Fruit fly (Drosophila melanogaster) whole organism, embryonic: ENCODE measurements around the gene CG9395.

ENCODE experiments used
- Abd-B ChIP-seq: fragments of 200-800 bp; sonication (Bioruptor generic); optimal IDR thresholded peaks from 2 replicates; lab custom pipeline; 2018; ENCODE audit warnings: missing biosample characterization, mild to moderate bottlenecking, missing genetic modification characterization, moderate library complexity
- Bteb2 ChIP-seq: fragments of 200-800 bp; sonication (Bioruptor generic); optimal IDR thresholded peaks from 2 replicates; lab custom pipeline; 2016; ENCODE audit warnings: missing biosample characterization, missing genetic modification characterization
- CG10565 ChIP-seq: fragments of 200-800 bp; sonication (Bioruptor generic); optimal IDR thresholded peaks from 3 replicates; lab custom pipeline; 2016; ENCODE audit warnings: missing biosample characterization, mild to moderate bottlenecking, missing genetic modification characterization
- CG1233 ChIP-seq: fragments of 200-800 bp; sonication (Bioruptor generic); optimal IDR thresholded peaks from 4 replicates; lab custom pipeline; 2018; ENCODE audit warnings: missing biosample characterization, mild to moderate bottlenecking, missing genetic modification characterization
- CG14050 ChIP-seq: fragments of 200-800 bp; sonication (Bioruptor generic); IDR thresholded peaks from 3 replicates; pipeline ENCODE4 v1.3.6; 2022; ENCODE audit warnings: missing biosample characterization, missing genetic modification characterization
- CG15514 ChIP-seq: fragments of 200-800 bp; sonication (Bioruptor generic); optimal IDR thresholded peaks from 3 replicates; lab custom pipeline; 2017; ENCODE audit warnings: missing biosample characterization, missing genetic modification characterization, mild to moderate bottlenecking, moderate library complexity, missing genetic modification reagents
- CG17912 ChIP-seq: fragments of 200-800 bp; sonication (Bioruptor generic); optimal IDR thresholded peaks from 2 replicates; lab custom pipeline; 2018; ENCODE audit warnings: missing biosample characterization, mild to moderate bottlenecking, missing genetic modification characterization
- CG2116 ChIP-seq: fragments of 200-800 bp; sonication (Bioruptor generic); optimal IDR thresholded peaks from 3 replicates; lab custom pipeline; 2018; ENCODE audit warnings: missing biosample characterization, mild to moderate bottlenecking, missing genetic modification characterization
- CG2712 ChIP-seq: fragments of 200-800 bp; optimal IDR thresholded peaks from 3 replicates; lab custom pipeline; 2019; ENCODE audit warnings: missing biosample characterization, mild to moderate bottlenecking, missing genetic modification characterization, moderate library complexity
- CG3163 ChIP-seq: fragments of 200-800 bp; sonication (Bioruptor generic); optimal IDR thresholded peaks from 3 replicates; lab custom pipeline; 2016; ENCODE audit warnings: missing biosample characterization, missing genetic modification characterization
- CG32767 ChIP-seq: fragments of 200-800 bp; sonication (Bioruptor generic); IDR thresholded peaks from 2 replicates; pipeline ENCODE4 v1.3.6; 2022; ENCODE audit warnings: missing biosample characterization, missing genetic modification characterization
- CG34224 ChIP-seq: fragments of 200-800 bp; sonication (Bioruptor generic); IDR thresholded peaks from 3 replicates; pipeline ENCODE4 v1.3.6; 2022; ENCODE audit warnings: missing biosample characterization, missing genetic modification characterization; ENCODE audit not compliant: partially characterized antibody
- CG34422 ChIP-seq: fragments of 200-800 bp; sonication (Bioruptor generic); IDR thresholded peaks from 3 replicates; pipeline ENCODE4 v1.3.6; 2022; ENCODE audit warnings: missing biosample characterization, missing genetic modification characterization
- CG3838 ChIP-seq: fragments of 200-800 bp; sonication (Bioruptor generic); optimal IDR thresholded peaks from 3 replicates; lab custom pipeline; 2016; ENCODE audit warnings: missing biosample characterization, missing genetic modification characterization
- CG6654 ChIP-seq: fragments of 200-800 bp; sonication (Bioruptor generic); optimal IDR thresholded peaks from 2 replicates; lab custom pipeline; 2017; ENCODE audit warnings: missing biosample characterization, mild to moderate bottlenecking, missing genetic modification characterization
- CG7556 ChIP-seq: fragments of 200-800 bp; sonication (Bioruptor generic); optimal IDR thresholded peaks from 2 replicates; lab custom pipeline; 2017; ENCODE audit warnings: missing biosample characterization, mild to moderate bottlenecking, missing genetic modification characterization
- CG8089 ChIP-seq: fragments of 200-800 bp; sonication (Bioruptor generic); optimal IDR thresholded peaks from 3 replicates; lab custom pipeline; 2016; ENCODE audit warnings: missing biosample characterization, missing genetic modification characterization
- D19B ChIP-seq: fragments of 200-800 bp; sonication (Bioruptor generic); optimal IDR thresholded peaks from 2 replicates; lab custom pipeline; 2017; ENCODE audit warnings: missing biosample characterization, mild to moderate bottlenecking, missing genetic modification characterization
- Dip3 ChIP-seq: fragments of 200-800 bp; sonication (Bioruptor generic); optimal IDR thresholded peaks from 3 replicates; lab custom pipeline; 2016; ENCODE audit warnings: missing biosample characterization, missing genetic modification characterization
- Lpt ChIP-seq: fragments of >200 bp; optimal IDR thresholded peaks from 2 replicates; lab custom pipeline; 2018; ENCODE audit warnings: missing biosample characterization, missing genetic modification characterization
- MESR4 ChIP-seq: fragments of 200-800 bp; sonication (Bioruptor generic); optimal IDR thresholded peaks from 2 replicates; lab custom pipeline; 2018; ENCODE audit warnings: missing biosample characterization, mild to moderate bottlenecking, missing genetic modification characterization, moderate library complexity
- Meics ChIP-seq: fragments of 200-800 bp; sonication (Bioruptor generic); optimal IDR thresholded peaks from 2 replicates; lab custom pipeline; 2017; ENCODE audit warnings: missing biosample characterization, mild to moderate bottlenecking, missing genetic modification characterization
- Opbp ChIP-seq: fragments of 200-800 bp; sonication (Bioruptor generic); IDR thresholded peaks from 3 replicates; pipeline ENCODE4 v1.3.6; 2022; ENCODE audit warnings: missing biosample characterization, missing genetic modification characterization; ENCODE audit not compliant: partially characterized antibody
- Side ChIP-seq: fragments of 200-800 bp; sonication (Bioruptor generic); optimal IDR thresholded peaks from 2 replicates; lab custom pipeline; 2016; ENCODE audit warnings: missing biosample characterization, missing genetic modification characterization
- Taf1 ChIP-seq: fragments of 200-800 bp; sonication (Bioruptor generic); IDR thresholded peaks from 2 replicates; pipeline ENCODE4 v1.3.6; 2022; ENCODE audit warnings: missing biosample characterization, missing genetic modification characterization
- YL-1 ChIP-seq: fragments of 200-800 bp; sonication (Bioruptor generic); optimal IDR thresholded peaks from 3 replicates; lab custom pipeline; 2017; ENCODE audit warnings: missing biosample characterization, mild to moderate bottlenecking, missing genetic modification characterization
- al ChIP-seq: fragments of 200-800 bp; sonication (Bioruptor generic); IDR thresholded peaks from 2 replicates; pipeline ENCODE4 v1.3.6; 2022; ENCODE audit warnings: missing biosample characterization, missing genetic modification characterization
- ato ChIP-seq: fragments of 200-800 bp; sonication (Bioruptor generic); IDR thresholded peaks from 2 replicates; pipeline ENCODE4 v1.3.6; 2022; ENCODE audit warnings: missing biosample characterization, missing genetic modification characterization; ENCODE audit not compliant: partially characterized antibody
- bbx ChIP-seq: fragments of 200-800 bp; sonication (Bioruptor generic); IDR thresholded peaks from 2 replicates; pipeline ENCODE4 v1.3.6; 2022; ENCODE audit warnings: missing biosample characterization, missing genetic modification characterization; ENCODE audit not compliant: partially characterized antibody
- bigmax ChIP-seq: fragments of 200-800 bp; sonication (Bioruptor generic); optimal IDR thresholded peaks from 2 replicates; lab custom pipeline; 2018; ENCODE audit warnings: missing biosample characterization, mild to moderate bottlenecking, missing genetic modification characterization
- br ChIP-seq: fragments of >200 bp; optimal IDR thresholded peaks from 2 replicates; lab custom pipeline; 2017
- cas ChIP-seq: fragments of 200-800 bp; sonication (Bioruptor generic); IDR thresholded peaks from 2 replicates; pipeline ENCODE4 v1.3.6; 2022; ENCODE audit warnings: missing biosample characterization, missing genetic modification characterization
- chinmo ChIP-seq: fragments of 200-800 bp; sonication (Bioruptor generic); IDR thresholded peaks from 4 replicates; pipeline ENCODE4 v1.3.6; 2022; ENCODE audit warnings: missing biosample characterization, missing genetic modification characterization; ENCODE audit not compliant: partially characterized antibody
- corto ChIP-seq: fragments of 200-800 bp; sonication (Bioruptor generic); optimal IDR thresholded peaks from 2 replicates; lab custom pipeline; 2016; ENCODE audit warnings: missing biosample characterization, mild to moderate bottlenecking, missing genetic modification characterization, moderate library complexity
- dm ChIP-seq: fragments of 200-800 bp; sonication (Bioruptor generic); optimal IDR thresholded peaks from 3 replicates; lab custom pipeline; 2016; ENCODE audit warnings: missing biosample characterization, missing genetic modification characterization
- fd102C ChIP-seq: fragments of 200-800 bp; sonication (Bioruptor generic); optimal IDR thresholded peaks from 2 replicates; lab custom pipeline; 2018; ENCODE audit warnings: missing biosample characterization, mild to moderate bottlenecking, missing genetic modification characterization, moderate library complexity
- fd3F ChIP-seq: fragments of 200-800 bp; sonication (Bioruptor generic); optimal IDR thresholded peaks from 2 replicates; lab custom pipeline; 2018; ENCODE audit warnings: missing biosample characterization, mild to moderate bottlenecking, missing genetic modification characterization, moderate library complexity
- gcm2 ChIP-seq: fragments of 200-800 bp; sonication (Bioruptor generic); optimal IDR thresholded peaks from 2 replicates; lab custom pipeline; 2016; ENCODE audit warnings: missing biosample characterization, missing genetic modification characterization
- grn ChIP-seq: fragments of 200-800 bp; sonication (Bioruptor generic); optimal IDR thresholded peaks from 3 replicates; lab custom pipeline; 2017; ENCODE audit warnings: missing biosample characterization, missing genetic modification characterization
- jing ChIP-seq: fragments of 200-800 bp; sonication (Bioruptor generic); optimal IDR thresholded peaks from 2 replicates; lab custom pipeline; 2018; ENCODE audit warnings: missing biosample characterization, mild to moderate bottlenecking, missing genetic modification characterization
- lmd ChIP-seq: fragments of 200-800 bp; sonication (Bioruptor generic); IDR thresholded peaks from 2 replicates; pipeline ENCODE4 v1.3.6; 2022; ENCODE audit warnings: missing biosample characterization, missing genetic modification characterization
- nau ChIP-seq: fragments of 200-800 bp; sonication (Bioruptor generic); optimal IDR thresholded peaks from 3 replicates; lab custom pipeline; 2017; ENCODE audit warnings: missing biosample characterization, mild to moderate bottlenecking, missing genetic modification characterization, missing genetic modification reagents
- nerfin-2 ChIP-seq: fragments of 200-800 bp; sonication (Bioruptor generic); IDR thresholded peaks from 2 replicates; pipeline ENCODE4 v1.3.6; 2022; ENCODE audit warnings: missing biosample characterization, missing genetic modification characterization; ENCODE audit not compliant: partially characterized antibody
- onecut ChIP-seq: fragments of 200-800 bp; sonication (Bioruptor generic); IDR thresholded peaks from 2 replicates; pipeline ENCODE4 v1.3.6; 2022; ENCODE audit warnings: missing biosample characterization, missing genetic modification characterization
- pb ChIP-seq: fragments of 200-800 bp; sonication (Bioruptor generic); optimal IDR thresholded peaks from 3 replicates; lab custom pipeline; 2016; ENCODE audit warnings: missing biosample characterization, missing genetic modification characterization
- pita ChIP-seq: fragments of 200-800 bp; sonication (Bioruptor generic); optimal IDR thresholded peaks from 2 replicates; lab custom pipeline; 2017; ENCODE audit warnings: missing biosample characterization, mild to moderate bottlenecking, missing genetic modification characterization
- sd ChIP-seq: fragments of 200-800 bp; sonication (Bioruptor generic); optimal IDR thresholded peaks from 3 replicates; lab custom pipeline; 2018; ENCODE audit warnings: missing biosample characterization, mild to moderate bottlenecking, missing genetic modification characterization, moderate library complexity
- sisA ChIP-seq: fragments of 200-800 bp; sonication (Bioruptor generic); IDR thresholded peaks from 2 replicates; pipeline ENCODE4 v1.3.6; 2022; ENCODE audit warnings: missing biosample characterization, missing genetic modification characterization
- sob ChIP-seq: fragments of 200-800 bp; sonication (Bioruptor generic); IDR thresholded peaks from 2 replicates; pipeline ENCODE4 v1.3.6; 2022; ENCODE audit warnings: missing biosample characterization, missing genetic modification characterization
- tx ChIP-seq: fragments of 200-800 bp; sonication (Bioruptor generic); optimal IDR thresholded peaks from 2 replicates; lab custom pipeline; 2016; ENCODE audit warnings: missing biosample characterization, missing genetic modification characterization

The CG9395 gene

dm6 chr2L:13387255-13387654 lies 32.4 kb upstream of the CG9395 start, which contains the start of the genes Ing5 and CG7099 (continued):
- TF ChIP-seq CG2712 (tag; lab: Kevin White, UChicago), result peak; percentile 97
- peak; percentile 74 for TF ChIP-seq fd102C
- TF ChIP-seq tx (GFP tag; lab: Kevin White, UChicago), result peak; percentile 88
- TF ChIP-seq CG6654 (GFP tag; lab: Kevin White, UChicago), result peak; percentile 80
- peak; percentile 87 for TF ChIP-seq CG3838
- no peak for TF ChIP-seq pita (GFP tag; lab: Kevin White, UChicago)
- TF ChIP-seq cas (GFP tag; lab: Robert Waterston, UW), result peak; percentile 96
- TF ChIP-seq sd (tag; lab: Kevin White, UChicago), result peak; percentile 95
- TF ChIP-seq sisA (GFP tag; lab: Robert Waterston, UW), result peak; percentile 97
- 0 out of 2 replicates have a peak, but pooled peaks have one; percentile 23 for TF ChIP-seq ato (GFP tag; lab: Robert Waterston, UW)
- peak; percentile 75 for TF ChIP-seq bigmax (GFP tag; lab: Kevin White, UChicago)
- TF ChIP-seq CG7556 (GFP tag; lab: Kevin White, UChicago), result peak; percentile 92
- TF ChIP-seq CG2116 (GFP tag; lab: Kevin White, UChicago), result peak; percentile 89
- TF ChIP-seq al (GFP tag; lab: Robert Waterston, UW), result peak; percentile 97
- peak; percentile 96 for TF ChIP-seq lmd (GFP tag; lab: Robert Waterston, UW)
- TF ChIP-seq Meics (GFP tag; lab: Kevin White, UChicago), result peak; percentile 95
- peak; percentile 98 for TF ChIP-seq CG34422 (GFP tag; lab: Robert Waterston, UW)
- peak; percentile 62 for TF ChIP-seq dm (GFP tag; lab: Kevin White, UChicago)
- TF ChIP-seq CG8089 (GFP tag; lab: Kevin White, UChicago), result peak; percentile 77
- peak; percentile 89 for TF ChIP-seq corto (GFP tag; lab: Kevin White, UChicago)
- peak; percentile 71 for TF ChIP-seq nerfin-2 (GFP tag; lab: Robert Waterston, UW)
- TF ChIP-seq YL-1 (GFP tag; lab: Kevin White, UChicago), result peak; percentile 92
- TF ChIP-seq CG10565 (GFP tag; lab: Kevin White, UChicago), result peak; percentile 61
- TF ChIP-seq CG3163 (GFP tag; lab: Kevin White, UChicago), result peak; percentile 61
- peak; percentile 83 for TF ChIP-seq D19B
- TF ChIP-seq CG15514 (GFP tag; lab: Kevin White, UChicago), result peak; percentile 92
- peak; percentile 53 for TF ChIP-seq bbx (GFP tag; lab: Robert Waterston, UW)
- peak; percentile 98 for TF ChIP-seq Abd-B
- TF ChIP-seq Taf1 (GFP tag; lab: Robert Waterston, UW), result peak; percentile 94
- TF ChIP-seq Lpt (GFP tag; lab: Kevin White, UChicago), result no peak
- TF ChIP-seq chinmo (GFP tag; lab: Robert Waterston, UW), result no peak
- TF ChIP-seq Dip3 (GFP tag; lab: Kevin White, UChicago), result peak; percentile 94
- TF ChIP-seq CG1233 (GFP tag; lab: Kevin White, UChicago), result peak; percentile 94
- peak; percentile 65; the same call in 2 of the 3 replicates for TF ChIP-seq Opbp (GFP tag; lab: Robert Waterston, UW)
- peak; percentile 58; the same call in 2 of the 3 replicates for TF ChIP-seq CG34224 (GFP tag; lab: Robert Waterston, UW)
- TF ChIP-seq grn (GFP tag; lab: Kevin White, UChicago), result no peak
- TF ChIP-seq jing, result peak; percentile 89
- TF ChIP-seq pb, result peak; percentile 67
- TF ChIP-seq onecut, result peak; percentile 85
- TF ChIP-seq Bteb2 (GFP tag; lab: Kevin White, UChicago), result peak; percentile 91
- peak; percentile 83 for TF ChIP-seq Side (GFP tag; lab: Kevin White, UChicago)
- TF ChIP-seq CG14050 (GFP tag; lab: Robert Waterston, UW), result peak; percentile 93
- TF ChIP-seq CG17912 (GFP tag; lab: Kevin White, UChicago), result peak; percentile 83
- TF ChIP-seq gcm2 (GFP tag; lab: Kevin White, UChicago), result peak; percentile 91
- peak; percentile 96 for TF ChIP-seq fd3F (GFP tag; lab: Kevin White, UChicago)
- peak; percentile 95 for TF ChIP-seq CG32767 (GFP tag; lab: Robert Waterston, UW)
- peak; percentile 98 for TF ChIP-seq sob (GFP tag; lab: Robert Waterston, UW)
- TF ChIP-seq MESR4 (GFP tag; lab: Kevin White, UChicago), result peak; percentile 53
- TF ChIP-seq br (lab: Kevin White, UChicago), result no peak
- TF ChIP-seq nau (GFP tag; lab: Kevin White, UChicago), result no peak
